Worm (Caenorhabditis elegans): ENCODE measurements around the gene C13A2.4.
A peak's percentile ranks its signal among the peaks of the same experiment; 100 is the strongest.

Gene C13A2.4

DNA sequence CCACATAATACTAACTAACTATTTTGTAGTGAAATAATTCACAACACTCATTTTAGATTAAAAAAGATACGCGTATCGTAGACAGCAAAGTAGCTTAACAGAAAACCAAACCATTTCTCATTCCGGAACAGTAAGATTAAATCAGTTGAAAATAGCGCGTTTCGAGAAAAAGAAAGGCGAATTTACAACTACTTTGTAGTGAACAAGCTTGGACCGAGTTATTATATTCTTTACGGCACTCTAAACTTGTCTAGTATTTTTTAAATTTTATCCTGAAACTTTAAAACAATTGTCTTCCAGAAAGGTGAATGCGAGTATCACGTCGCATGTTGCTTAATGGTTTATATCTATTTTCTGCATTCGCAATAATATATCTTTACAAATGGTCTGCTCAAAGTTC, at the start of gene C13A2.4:
C13A2.4 (plus strand) TSS at position 301 of the 400 bp plus-strand sequence.
- TF ChIP-seq W03F9.2 (tag; optimal IDR thresholded peaks at IDR 0.05) (no peak), him-1 (tag; optimal IDR thresholded peaks at IDR 0.05) (no peak), dao-5 (tag; optimal IDR thresholded peaks at IDR 0.05) (no peak)

- TF ChIP-seq W03F9.2 (tag; optimal IDR thresholded peaks at IDR 0.05) (peak; percentile 33), him-1 (tag; optimal IDR thresholded peaks at IDR 0.05) (no peak)
Observed at ce11 chrV:7230847-7231246, 48.3 kb upstream of the C13A2.4 start, which contains the start of the genes gei-6 and krr-1. Gene gei-6 (minus strand): TSS chrV:7230848. Gene krr-1 (plus strand): TSS chrV:7231190.

ce11 chrV:7231524-7231923, 47.7 kb upstream of the C13A2.4 start:
- TF ChIP-seq him-1 (tag; optimal IDR thresholded peaks at IDR 0.05) (no peak), dao-5 (tag; optimal IDR thresholded peaks at IDR 0.05) (no peak), W03F9.2 (tag; optimal IDR thresholded peaks at IDR 0.05) (no peak)

ce11 chrV:7234726-7235125, 44.5 kb upstream of the C13A2.4 start, which contains the start of gene C05C8.5:
Gene C05C8.5 (minus strand): TSS chrV:7234826.
- TF ChIP-seq him-1 (tag; optimal IDR thresholded peaks at IDR 0.05) (no peak), dao-5 (tag; optimal IDR thresholded peaks at IDR 0.05) (no peak), W03F9.2 (tag; optimal IDR thresholded peaks at IDR 0.05) (no peak)

DNA sequence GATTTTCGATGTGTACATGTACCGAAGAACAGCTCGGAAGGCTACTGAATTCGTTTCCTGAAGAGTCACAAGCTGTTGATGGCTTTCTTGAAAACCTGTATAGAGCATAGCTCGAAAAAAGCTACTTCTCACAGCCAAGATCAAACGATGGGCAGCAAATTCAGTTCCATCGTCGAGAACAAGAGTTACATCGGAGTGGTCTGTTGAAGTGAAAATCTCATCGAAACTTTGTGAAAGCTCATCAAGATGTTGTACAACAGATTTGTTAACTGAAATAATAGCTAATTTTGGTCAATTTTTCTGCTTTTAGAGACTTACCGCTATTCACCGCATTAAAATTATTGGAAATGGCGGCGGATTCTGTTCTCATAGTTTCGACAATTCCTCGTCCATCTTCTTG, 42.5 kb upstream of the C13A2.4 start:
- no peak for TF ChIP-seq dao-5 (tag; optimal IDR thresholded peaks at IDR 0.05)

ce11 chrV:7237094-7237132, 42.3 kb upstream of the C13A2.4 start, which contains the start of gene hpo-9:
Gene hpo-9 (minus strand): TSS chrV:7237130.
- TF ChIP-seq W03F9.2 (tag; optimal IDR thresholded peaks at IDR 0.05) (no peak), him-1 (tag; optimal IDR thresholded peaks at IDR 0.05) (no peak), dao-5 (tag; optimal IDR thresholded peaks at IDR 0.05) (no peak)

DNA sequence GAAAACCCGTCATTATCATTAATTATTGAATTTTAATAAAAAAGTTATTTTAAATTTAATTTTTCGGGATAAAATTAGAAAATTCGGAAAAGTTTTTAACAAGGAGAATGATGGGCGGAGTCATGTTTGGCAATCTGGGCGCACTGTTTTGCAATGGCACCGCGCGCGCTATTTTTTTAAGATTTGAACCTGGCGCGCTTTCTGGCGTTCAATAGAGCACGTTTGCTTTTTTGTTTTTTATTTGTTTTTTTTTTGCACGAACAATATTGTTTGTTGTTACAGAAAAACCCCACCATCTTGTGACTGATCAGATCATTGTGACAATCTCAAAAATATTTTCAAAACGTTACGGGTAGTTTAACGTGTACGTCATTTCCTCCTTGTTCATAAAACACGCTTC, 42.1 kb upstream of the C13A2.4 start, which contains the start of gene hyls-1:
hyls-1 (plus strand) TSS at position 249 of the 400 bp plus-strand sequence.
- TF ChIP-seq W03F9.2 (tag; optimal IDR thresholded peaks at IDR 0.05) (peak; percentile 88), dao-5 (tag; optimal IDR thresholded peaks at IDR 0.05) (no peak), him-1 (tag; optimal IDR thresholded peaks at IDR 0.05) (no peak)

DNA sequence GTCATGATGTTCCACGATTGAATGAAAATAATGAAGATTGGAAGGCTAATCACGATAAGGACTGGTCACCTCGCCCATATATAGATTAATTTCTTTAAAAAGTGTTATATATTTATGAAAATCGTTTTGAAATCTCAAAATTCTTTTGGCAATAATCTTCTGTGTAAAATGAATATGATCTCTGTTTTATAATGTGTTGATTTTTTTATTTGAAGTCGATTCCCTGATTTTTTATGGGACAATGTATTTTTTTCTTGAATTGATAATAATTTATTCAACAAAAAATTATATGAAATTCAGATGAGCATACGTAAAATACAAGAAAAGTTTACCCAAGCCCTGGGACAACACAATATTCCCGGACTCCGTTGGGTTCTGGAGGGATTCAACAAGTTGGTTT, 39.7 kb upstream of the C13A2.4 start, which contains the start of gene C05C8.1:
C05C8.1 (plus strand) TSS at position 301 of the 400 bp plus-strand sequence.
- TF ChIP-seq dao-5 (tag; optimal IDR thresholded peaks at IDR 0.05) = no peak

ce11 chrV:7246951-7247350, 32.2 kb upstream of the C13A2.4 start, which contains the start of gene C05C8.7:
Gene C05C8.7 (minus strand): TSS chrV:7247050.
- no peak for TF ChIP-seq him-1 (tag; optimal IDR thresholded peaks at IDR 0.05)
- TF ChIP-seq W03F9.2 (tag; optimal IDR thresholded peaks at IDR 0.05) = no peak
- TF ChIP-seq dao-5 (tag; optimal IDR thresholded peaks at IDR 0.05) = no peak

DNA sequence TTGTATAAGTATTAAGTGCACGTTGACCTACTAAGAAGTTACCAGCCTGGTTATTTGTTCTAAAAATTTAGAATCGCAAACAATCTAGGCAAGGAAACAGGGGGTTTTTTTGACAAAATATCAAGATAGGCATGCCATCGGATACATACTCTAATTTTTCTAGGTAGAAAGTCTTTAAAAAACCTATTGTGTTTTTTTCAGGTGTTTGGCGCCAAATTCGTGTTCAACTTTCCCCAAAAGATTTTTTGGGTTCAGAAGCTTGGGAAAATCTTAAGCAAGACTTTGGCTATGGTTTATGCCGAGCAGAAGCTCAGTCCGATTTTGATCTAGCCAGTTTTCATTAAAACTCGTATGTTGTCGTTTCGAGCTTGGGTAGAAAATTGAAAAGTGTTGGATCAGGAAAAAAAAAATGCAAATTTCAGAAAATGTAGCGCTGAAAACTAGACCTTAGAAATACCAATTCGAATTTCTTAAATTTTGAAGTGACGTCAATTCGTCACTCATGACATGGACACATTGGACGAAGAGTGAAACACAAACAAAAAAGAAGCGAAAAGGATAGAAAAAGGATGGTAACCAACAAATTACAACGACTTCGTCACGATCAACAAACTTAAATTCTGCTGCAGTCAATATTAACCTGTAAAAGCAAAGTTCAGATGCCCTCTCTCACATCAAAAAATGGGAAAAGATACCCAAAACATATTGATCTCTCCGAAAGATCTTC, 30.8 kb upstream of the C13A2.4 start:
- no peak for TF ChIP-seq dao-5 (tag; optimal IDR thresholded peaks at IDR 0.05)
- no peak for TF ChIP-seq W03F9.2 (tag; optimal IDR thresholded peaks at IDR 0.05)
- TF ChIP-seq him-1 (tag; optimal IDR thresholded peaks at IDR 0.05) = no peak

- TF ChIP-seq him-1 (tag; optimal IDR thresholded peaks at IDR 0.05) = no peak
- no peak for TF ChIP-seq W03F9.2 (tag; optimal IDR thresholded peaks at IDR 0.05)
- no peak for TF ChIP-seq dao-5 (tag; optimal IDR thresholded peaks at IDR 0.05)
Observed at ce11 chrV:7255095-7255494, 24.1 kb upstream of the C13A2.4 start, which contains the start of gene C05C8.8. Gene C05C8.8 (minus strand): TSS chrV:7255195.

- no peak for TF ChIP-seq W03F9.2 (tag; optimal IDR thresholded peaks at IDR 0.05)
- TF ChIP-seq dao-5 (tag; optimal IDR thresholded peaks at IDR 0.05) = no peak
- no peak for TF ChIP-seq him-1 (tag; optimal IDR thresholded peaks at IDR 0.05)
Observed at ce11 chrV:7258965-7259364, 20.2 kb upstream of the C13A2.4 start, which contains the start of gene C13A2.12. Gene C13A2.12 (plus strand): TSS chrV:7259265.

DNA sequence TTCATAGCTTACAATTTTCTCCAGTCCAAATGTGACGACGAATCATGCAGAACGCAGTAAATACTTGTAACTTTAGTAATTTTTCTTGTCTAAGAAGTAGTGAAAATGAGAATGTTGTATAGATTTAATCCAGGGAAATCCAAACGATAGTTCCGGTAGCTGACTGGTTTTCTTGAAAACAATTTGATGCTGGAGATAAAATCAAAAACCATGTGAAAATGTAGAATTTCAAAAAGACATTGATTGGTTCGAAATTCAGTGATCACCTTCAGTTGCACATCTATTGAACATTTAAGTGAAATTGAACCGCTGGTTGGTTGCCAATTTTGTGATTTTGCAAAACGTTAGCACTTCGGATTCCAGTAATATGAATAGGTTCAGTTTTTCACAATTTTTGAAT, 15.1 kb upstream of the C13A2.4 start, which contains the start of gene C13A2.9:
C13A2.9 (minus strand) TSS at position 101 of the 400 bp plus-strand sequence.
- TF ChIP-seq dao-5 (tag; optimal IDR thresholded peaks at IDR 0.05) (no peak), W03F9.2 (tag; optimal IDR thresholded peaks at IDR 0.05) (no peak), him-1 (tag; optimal IDR thresholded peaks at IDR 0.05) (no peak)

ce11 chrV:7266021-7266420, 13.2 kb upstream of the C13A2.4 start, which contains the start of gene C13A2.7:
Gene C13A2.7 (plus strand): TSS chrV:7266321.
- no peak for TF ChIP-seq him-1 (tag; optimal IDR thresholded peaks at IDR 0.05)
- TF ChIP-seq dao-5 (tag; optimal IDR thresholded peaks at IDR 0.05) = no peak
- no peak for TF ChIP-seq W03F9.2 (tag; optimal IDR thresholded peaks at IDR 0.05)

- no peak for TF ChIP-seq him-1 (tag; optimal IDR thresholded peaks at IDR 0.05)
Observed at ce11 chrV:7269399-7269798, 9.8 kb upstream of the C13A2.4 start, which contains the start of gene C13A2.6. Gene C13A2.6 (plus strand): TSS chrV:7269699.
